Fruit fly (Drosophila melanogaster) S2 (cell line): ENCODE data around the gene Vha100-4.

Experiments
- CG8478 ChIP-seq: fragments of >200 bp; optimal IDR thresholded peaks from 2 replicates; lab custom pipeline; 2018
- CTCF ChIP-seq, 2 experiments: fragments of >200 bp; optimal IDR thresholded peaks; 2 replicates each; lab custom pipeline; 2018

DNA sequence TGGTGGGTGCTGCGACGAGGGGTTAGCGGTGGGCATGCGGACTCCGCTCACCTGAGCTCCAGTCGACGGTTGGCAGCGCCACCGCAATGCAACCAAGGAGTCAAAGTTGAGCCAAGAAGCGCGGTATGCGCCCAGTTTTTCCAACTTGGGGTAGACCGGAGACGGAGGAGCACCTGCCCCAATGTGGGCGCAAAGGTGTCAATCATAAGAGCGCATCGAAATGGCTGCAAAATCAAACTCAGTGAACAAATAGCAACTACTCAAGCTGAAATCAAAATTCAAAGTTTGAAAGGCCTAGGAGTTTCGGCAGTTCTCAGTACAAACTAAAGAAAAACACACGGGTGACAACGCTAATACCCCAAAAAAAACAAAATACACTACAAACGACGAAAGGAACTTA is 27.9 kb downstream of the Vha100-4 start, which contains the start of gene hmw:
- no peak for TF ChIP-seq CTCF (optimal IDR thresholded peaks at IDR 0.05; lab: Kevin White, UChicago)
- no peak for TF ChIP-seq CG8478
